Fruit fly (Drosophila melanogaster) whole organism, embryonic: Measurements from ENCODE around the gene mRpL16.

ENCODE experiments used
- Aef1 ChIP-seq: fragments of 200-800 bp; sonication (Bioruptor generic); IDR thresholded peaks from 3 replicates; pipeline ENCODE4 v1.3.6; 2022; ENCODE audit warnings: missing biosample characterization, missing genetic modification characterization
- Bgb ChIP-seq: fragments of 200-800 bp; sonication (Bioruptor generic); IDR thresholded peaks from 2 replicates; pipeline ENCODE4 v1.3.6; 2022; ENCODE audit warnings: missing biosample characterization, missing genetic modification characterization; ENCODE audit not compliant: partially characterized antibody
- CG10366 ChIP-seq: fragments of 200-800 bp; sonication (Bioruptor generic); IDR thresholded peaks from 2 replicates; pipeline ENCODE4 v1.3.6; 2022; ENCODE audit warnings: missing biosample characterization, missing genetic modification characterization
- CG10431 ChIP-seq: fragments of 200-800 bp; sonication (Bioruptor generic); optimal IDR thresholded peaks from 3 replicates; lab custom pipeline; 2018; ENCODE audit warnings: missing biosample characterization, mild to moderate bottlenecking, missing genetic modification characterization
- CG10462 ChIP-seq: fragments of 200-800 bp; sonication (Bioruptor generic); optimal IDR thresholded peaks from 2 replicates; lab custom pipeline; 2016; ENCODE audit warnings: missing biosample characterization, missing genetic modification characterization
- CG11247 ChIP-seq: fragments of 200-800 bp; sonication (Bioruptor generic); IDR thresholded peaks from 2 replicates; pipeline ENCODE4 v1.3.6; 2022; ENCODE audit warnings: missing biosample characterization, missing genetic modification characterization
- CG11398 ChIP-seq: fragments of 200-800 bp; sonication (Bioruptor generic); optimal IDR thresholded peaks from 2 replicates; lab custom pipeline; 2016; ENCODE audit warnings: missing biosample characterization, missing genetic modification characterization
- CG11695 ChIP-seq: fragments of 200-800 bp; sonication (Bioruptor generic); IDR thresholded peaks from 3 replicates; pipeline ENCODE4 v1.3.6; 2022; ENCODE audit warnings: missing biosample characterization, missing genetic modification characterization
- CG11696 ChIP-seq: fragments of 200-800 bp; sonication (Bioruptor generic); IDR thresholded peaks from 2 replicates; pipeline ENCODE4 v1.3.6; 2022; ENCODE audit warnings: missing biosample characterization, missing genetic modification characterization
- CG12155 ChIP-seq: fragments of 200-800 bp; sonication (Bioruptor generic); optimal IDR thresholded peaks from 3 replicates; lab custom pipeline; 2016; ENCODE audit warnings: missing biosample characterization, missing genetic modification characterization
- CG12659 ChIP-seq: fragments of 200-800 bp; sonication (Bioruptor generic); optimal IDR thresholded peaks from 3 replicates; lab custom pipeline; 2017; ENCODE audit warnings: mild to moderate bottlenecking, missing biosample characterization, missing genetic modification reagents, missing genetic modification characterization
- CG15479 ChIP-seq: fragments of 200-800 bp; sonication (Bioruptor generic); optimal IDR thresholded peaks from 3 replicates; lab custom pipeline; 2019; ENCODE audit warnings: missing biosample characterization, mild to moderate bottlenecking, missing genetic modification characterization, moderate library complexity
- CG17186 ChIP-seq: fragments of 200-800 bp; sonication (Bioruptor generic); optimal IDR thresholded peaks from 3 replicates; lab custom pipeline; 2017; ENCODE audit warnings: missing biosample characterization, missing genetic modification reagents, missing genetic modification characterization
- CG18011 ChIP-seq: fragments of 200-800 bp; sonication (Bioruptor generic); optimal IDR thresholded peaks from 2 replicates; lab custom pipeline; 2017; ENCODE audit warnings: missing biosample characterization, missing genetic modification characterization, mild to moderate bottlenecking, moderate library complexity, missing genotype
- CG2116 ChIP-seq: fragments of 200-800 bp; sonication (Bioruptor generic); optimal IDR thresholded peaks from 3 replicates; lab custom pipeline; 2018; ENCODE audit warnings: missing biosample characterization, mild to moderate bottlenecking, missing genetic modification characterization
- CG31388 ChIP-seq: fragments of 200-800 bp; sonication (Bioruptor generic); optimal IDR thresholded peaks from 2 replicates; lab custom pipeline; 2016; ENCODE audit warnings: missing biosample characterization, missing genetic modification characterization
- CG34224 ChIP-seq: fragments of 200-800 bp; sonication (Bioruptor generic); IDR thresholded peaks from 3 replicates; pipeline ENCODE4 v1.3.6; 2022; ENCODE audit warnings: missing biosample characterization, missing genetic modification characterization; ENCODE audit not compliant: partially characterized antibody
- CG3995 ChIP-seq: fragments of 200-800 bp; sonication (Bioruptor generic); optimal IDR thresholded peaks from 3 replicates; lab custom pipeline; 2016; ENCODE audit warnings: missing biosample characterization, missing genetic modification characterization
- CG6272 ChIP-seq: fragments of 200-800 bp; sonication (Bioruptor generic); IDR thresholded peaks from 2 replicates; pipeline ENCODE4 v1.3.6; 2022; ENCODE audit warnings: missing biosample characterization, missing genetic modification characterization
- CG6791 ChIP-seq: fragments of 200-800 bp; sonication (Bioruptor generic); IDR thresholded peaks from 3 replicates; pipeline ENCODE4 v1.3.6; 2022; ENCODE audit warnings: missing biosample characterization, missing genetic modification characterization; ENCODE audit not compliant: partially characterized antibody
- CG7556 ChIP-seq: fragments of 200-800 bp; sonication (Bioruptor generic); optimal IDR thresholded peaks from 2 replicates; lab custom pipeline; 2017; ENCODE audit warnings: missing biosample characterization, mild to moderate bottlenecking, missing genetic modification characterization
- CG7786 ChIP-seq: fragments of 200-800 bp; sonication (Bioruptor generic); optimal IDR thresholded peaks from 2 replicates; lab custom pipeline; 2016; ENCODE audit warnings: missing biosample characterization, missing genetic modification characterization
- CG9932 ChIP-seq: fragments of 200-800 bp; sonication (Bioruptor generic); IDR thresholded peaks from 2 replicates; pipeline ENCODE4 v1.3.6; 2022; ENCODE audit warnings: missing biosample characterization, missing genetic modification characterization
- CTCF ChIP-seq: fragments of 200-800 bp; sonication (Bioruptor generic); optimal IDR thresholded peaks from 2 replicates; lab custom pipeline; 2017; ENCODE audit warnings: missing biosample characterization, mild to moderate bottlenecking, missing genetic modification characterization, moderate library complexity
- Dad ChIP-seq: fragments of 200-800 bp; sonication (Bioruptor generic); optimal IDR thresholded peaks from 3 replicates; lab custom pipeline; 2016; ENCODE audit warnings: missing biosample characterization, missing genetic modification characterization
- E2f2 ChIP-seq: fragments of 200-800 bp; sonication (Bioruptor generic); IDR thresholded peaks from 2 replicates; pipeline ENCODE4 v1.3.6; 2022; ENCODE audit warnings: missing biosample characterization, missing genetic modification characterization
- Fer1 ChIP-seq: fragments of 200-800 bp; sonication (Bioruptor generic); optimal IDR thresholded peaks from 2 replicates; lab custom pipeline; 2017; ENCODE audit warnings: missing biosample characterization, mild to moderate bottlenecking, missing genetic modification characterization
- Gug ChIP-seq: fragments of 200-800 bp; sonication (Bioruptor generic); IDR thresholded peaks from 4 replicates; pipeline ENCODE4 v1.3.6; 2022; ENCODE audit warnings: missing biosample characterization, missing genetic modification characterization
- HLH54F ChIP-seq: fragments of 200-800 bp; sonication (Bioruptor generic); optimal IDR thresholded peaks from 3 replicates; lab custom pipeline; 2016; ENCODE audit warnings: missing biosample characterization, missing genetic modification characterization
- Lpt ChIP-seq: fragments of >200 bp; optimal IDR thresholded peaks from 2 replicates; lab custom pipeline; 2018; ENCODE audit warnings: missing biosample characterization, missing genetic modification characterization
- Med ChIP-seq: fragments of 200-800 bp; sonication (Bioruptor generic); peaks from one replicate; lab custom pipeline; 2016; ENCODE audit warnings: missing biosample characterization, missing genetic modification characterization, mild to moderate bottlenecking, inconsistent platforms, moderate library complexity
- Myb ChIP-seq: fragments of 200-800 bp; sonication (Bioruptor generic); optimal IDR thresholded peaks from 2 replicates; lab custom pipeline; 2016; ENCODE audit warnings: missing biosample characterization, missing genetic modification characterization
- Sin3A ChIP-seq: fragments of >200 bp; optimal IDR thresholded peaks from 2 replicates; lab custom pipeline; 2018
- Sox100B ChIP-seq: fragments of 200-800 bp; sonication (Bioruptor generic); optimal IDR thresholded peaks from 3 replicates; lab custom pipeline; 2018; ENCODE audit warnings: missing biosample characterization, mild to moderate bottlenecking, missing genetic modification characterization
- Xbp1 ChIP-seq: fragments of 200-800 bp; sonication (Bioruptor generic); optimal IDR thresholded peaks from 3 replicates; lab custom pipeline; 2016; ENCODE audit warnings: missing biosample characterization, mild to moderate bottlenecking, missing genetic modification characterization
- chif ChIP-seq, 2 experiments: fragments of 200-800 bp; sonication (Bioruptor generic); optimal IDR thresholded peaks; 3 replicates each; lab custom pipeline; 2016; ENCODE audit warnings: missing biosample characterization in 2 of 2, missing genetic modification characterization in 2 of 2
- da ChIP-seq: fragments of 200-800 bp; sonication (Bioruptor generic); optimal IDR thresholded peaks from 2 replicates; lab custom pipeline; 2016; ENCODE audit warnings: missing biosample characterization, missing genetic modification characterization
- dpn ChIP-seq, 2 experiments: fragments of 200-800 bp; sonication (Bioruptor generic); optimal IDR thresholded peaks; 3 replicates each; lab custom pipeline; 2016; ENCODE audit warnings: missing biosample characterization in 2 of 2, missing genetic modification characterization in 2 of 2
- fd64A ChIP-seq: fragments of 200-800 bp; sonication (Bioruptor generic); optimal IDR thresholded peaks from 3 replicates; lab custom pipeline; 2018; ENCODE audit warnings: missing biosample characterization, mild to moderate bottlenecking, missing genetic modification characterization
- gce ChIP-seq: fragments of 200-800 bp; sonication (Bioruptor generic); IDR thresholded peaks from 3 replicates; pipeline ENCODE4 v1.3.6; 2022; ENCODE audit warnings: missing biosample characterization, missing genetic modification characterization
- gcm ChIP-seq: fragments of 200-800 bp; sonication (Bioruptor generic); optimal IDR thresholded peaks from 2 replicates; lab custom pipeline; 2019; ENCODE audit warnings: missing biosample characterization, mild to moderate bottlenecking, missing genetic modification characterization, moderate library complexity
- klu ChIP-seq: fragments of 200-800 bp; sonication (Bioruptor generic); IDR thresholded peaks from 2 replicates; pipeline ENCODE4 v1.3.6; 2022; ENCODE audit warnings: missing biosample characterization, missing genetic modification characterization
- lmd ChIP-seq: fragments of 200-800 bp; sonication (Bioruptor generic); IDR thresholded peaks from 2 replicates; pipeline ENCODE4 v1.3.6; 2022; ENCODE audit warnings: missing biosample characterization, missing genetic modification characterization
- nmo ChIP-seq: fragments of 200-800 bp; sonication (Bioruptor generic); optimal IDR thresholded peaks from 2 replicates; lab custom pipeline; 2018; ENCODE audit warnings: missing biosample characterization, mild to moderate bottlenecking, missing genetic modification characterization, moderate library complexity
- onecut ChIP-seq: fragments of 200-800 bp; sonication (Bioruptor generic); IDR thresholded peaks from 2 replicates; pipeline ENCODE4 v1.3.6; 2022; ENCODE audit warnings: missing biosample characterization, missing genetic modification characterization
- shn ChIP-seq: fragments of 200-800 bp; sonication (Bioruptor generic); optimal IDR thresholded peaks from 3 replicates; lab custom pipeline; 2016; ENCODE audit warnings: missing biosample characterization, missing genetic modification characterization
- stwl ChIP-seq: fragments of 200-800 bp; sonication (Bioruptor generic); optimal IDR thresholded peaks from 3 replicates; lab custom pipeline; 2018; ENCODE audit warnings: missing biosample characterization, mild to moderate bottlenecking, missing genetic modification characterization, moderate library complexity
- tx ChIP-seq: fragments of 200-800 bp; sonication (Bioruptor generic); optimal IDR thresholded peaks from 2 replicates; lab custom pipeline; 2016; ENCODE audit warnings: missing biosample characterization, missing genetic modification characterization
- wdn ChIP-seq: fragments of 200-800 bp; sonication (Bioruptor generic); IDR thresholded peaks from 2 replicates; pipeline ENCODE4 v1.3.6; 2022; ENCODE audit warnings: missing biosample characterization, missing genetic modification characterization
- z ChIP-seq: fragments of 200-800 bp; sonication (Bioruptor generic); IDR thresholded peaks from 3 replicates; pipeline ENCODE4 v1.3.6; 2022; ENCODE audit warnings: missing biosample characterization, missing genetic modification characterization
- zen2 ChIP-seq: fragments of 200-800 bp; sonication (Bioruptor generic); IDR thresholded peaks from 3 replicates; pipeline ENCODE4 v1.3.6; 2022; ENCODE audit warnings: missing biosample characterization, missing genetic modification characterization; ENCODE audit not compliant: partially characterized antibody
- zfh2 ChIP-seq: fragments of 200-800 bp; sonication (Bioruptor generic); optimal IDR thresholded peaks from 2 replicates; lab custom pipeline; 2016; ENCODE audit warnings: missing biosample characterization, missing genetic modification characterization

Gene mRpL16

DNA sequence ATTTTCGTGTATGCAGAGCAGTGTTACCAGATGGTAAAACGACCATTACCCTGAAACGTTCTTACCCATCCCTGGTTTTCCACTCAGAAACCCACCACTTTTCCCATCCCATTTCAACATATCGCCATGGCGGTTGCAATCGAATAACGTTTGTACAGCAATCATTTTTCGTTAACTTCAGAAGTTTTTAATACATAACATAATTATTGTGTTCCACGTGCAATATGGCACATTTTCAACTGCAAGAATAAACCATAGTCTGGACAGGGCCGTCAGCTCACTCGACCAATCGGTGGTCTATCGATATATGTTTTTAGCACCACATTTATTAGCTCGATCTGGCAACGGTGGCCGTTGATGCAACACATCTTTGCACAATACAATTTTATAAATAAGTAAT is at the start of gene mRpL16, which contains the start of gene trr (continued):
- TF ChIP-seq CG11696 (GFP tag; lab: Robert Waterston, UW) (no peak), CG3995 (GFP tag; lab: Kevin White, UChicago) (no peak), chif (GFP tag; optimal IDR thresholded peaks at IDR 0.05; lab: Kevin White, UChicago) (peak in 1 of 2 experiments; percentile 28), CG10462 (GFP tag; lab: Kevin White, UChicago) (no peak), CG11247 (peak; percentile 35; the same call in 1 of the 2 replicates), CG11695 (GFP tag; lab: Robert Waterston, UW) (peak; percentile 39; the same call in 1 of the 3 replicates), zen2 (peak; percentile 30; the same call in 1 of the 3 replicates), Sin3A (lab: Kevin White, UChicago) (peak; percentile 97), CG31388 (GFP tag; lab: Kevin White, UChicago) (no peak), shn (peak; percentile 23), CG10431 (GFP tag; lab: Kevin White, UChicago) (no peak), zfh2 (GFP tag; lab: Kevin White, UChicago) (peak; percentile 65), CG7556 (GFP tag; lab: Kevin White, UChicago) (peak; percentile 4), CG12155 (GFP tag; lab: Kevin White, UChicago) (peak; percentile 24), Gug (GFP tag; lab: Robert Waterston, UW) (peak; percentile 30; the same call in 1 of the 4 replicates), CG15479 (GFP tag; lab: Kevin White, UChicago) (peak; percentile 96), CG7786 (GFP tag; lab: Kevin White, UChicago) (peak; percentile 58), lmd (peak; percentile 33; the same call in 1 of the 2 replicates), CG6791 (GFP tag; lab: Robert Waterston, UW) (peak; percentile 60), CTCF (GFP tag; lab: Kevin White, UChicago) (no peak), klu (GFP tag; lab: Robert Waterston, UW) (no peak), CG2116 (GFP tag; lab: Kevin White, UChicago) (peak; percentile 93), stwl (tag; lab: Kevin White, UChicago) (peak; percentile 60), CG12659 (GFP tag; lab: Kevin White, UChicago) (peak; percentile 84), gcm (GFP tag; lab: Kevin White, UChicago) (no peak), CG10366 (peak; percentile 9; the same call in 1 of the 2 replicates), Bgb (GFP tag; lab: Robert Waterston, UW) (peak; percentile 66), Lpt (GFP tag; lab: Kevin White, UChicago) (no peak), Fer1 (GFP tag; lab: Kevin White, UChicago) (peak; percentile 53), wdn (GFP tag; lab: Robert Waterston, UW) (0 out of 2 replicates have a peak, but pooled peaks have one; percentile 48), Dad (GFP tag; lab: Kevin White, UChicago) (peak; percentile 41), onecut (GFP tag; lab: Robert Waterston, UW) (no peak), Sox100B (no peak), CG9932 (GFP tag; lab: Robert Waterston, UW) (peak; percentile 66), CG17186 (peak; percentile 32), z (no peak), fd64A (GFP tag; lab: Kevin White, UChicago) (no peak), Myb (peak; percentile 18), nmo (GFP tag; lab: Kevin White, UChicago) (peak; percentile 75), tx (GFP tag; lab: Kevin White, UChicago) (peak; percentile 31), da (GFP tag; lab: Kevin White, UChicago) (no peak), HLH54F (GFP tag; lab: Kevin White, UChicago) (peak; percentile 49), Aef1 (GFP tag; lab: Robert Waterston, UW) (no peak), CG6272 (GFP tag; lab: Robert Waterston, UW) (peak; percentile 45; the same call in 1 of the 2 replicates), CG18011 (GFP tag; lab: Kevin White, UChicago) (peak; percentile 29), Xbp1 (GFP tag; lab: Kevin White, UChicago) (peak; percentile 20), E2f2 (GFP tag; lab: Robert Waterston, UW) (peak; percentile 40; the same call in 1 of the 2 replicates), dpn (GFP tag; optimal IDR thresholded peaks at IDR 0.05; lab: Kevin White, UChicago) (peak; percentile 33 to 39), CG34224 (GFP tag; lab: Robert Waterston, UW) (0 out of 3 replicates have a peak, but pooled peaks have one; percentile 37), CG11398 (GFP tag; lab: Kevin White, UChicago) (peak; percentile 27), Med (peak; percentile 93), gce (peak; percentile 21; the same call in 1 of the 3 replicates)
